Worm (Caenorhabditis elegans): ENCODE results near the gene Y44A6D.7.

Y44A6D.7 gene

ce11 chrV:20790011-20790410 is 24.5 kb upstream of the Y44A6D.7 start, which contains the start of gene Y44A6D.1:
Gene Y44A6D.1, minus strand, starts transcription at chrV:20790033.
- TF ChIP-seq K09A11.1 (tag; optimal IDR thresholded peaks at IDR 0.05; ENCODE audit: insufficient read depth) (no peak), ceh-2 (tag; optimal IDR thresholded peaks at IDR 0.05) (no peak), tbx-7 (tag; optimal IDR thresholded peaks at IDR 0.05) (no peak), ceh-34 (tag; optimal IDR thresholded peaks at IDR 0.05) (no peak), hlh-13 (GFP tag; optimal IDR thresholded peaks at IDR 0.05) (no peak), ceh-6 (GFP tag; optimal IDR thresholded peaks at IDR 0.05) (no peak), ceh-31 (tag; optimal IDR thresholded peaks at IDR 0.05) (no peak), T23F11.4 (GFP tag; optimal IDR thresholded peaks at IDR 0.05) (no peak), F13H6.1 (tag; optimal IDR thresholded peaks at IDR 0.05) (no peak), ceh-30 (tag; optimal IDR thresholded peaks at IDR 0.05) (no peak), fkh-10 (GFP tag; optimal IDR thresholded peaks at IDR 0.05) (no peak), che-1 (tag; optimal IDR thresholded peaks at IDR 0.05) (no peak), nhr-11 (tag; optimal IDR thresholded peaks at IDR 0.05) (no peak), sox-2 (GFP tag; IDR thresholded peaks at IDR 0.05) (no peak), ceh-45 (GFP tag; IDR thresholded peaks at IDR 0.05) (no peak), elt-2 (tag; optimal IDR thresholded peaks at IDR 0.05) (no peak)

- TF ChIP-seq hlh-30 (tag; optimal IDR thresholded peaks at IDR 0.05; ENCODE audit: insufficient read depth) (no peak), pqm-1 (tag; optimal IDR thresholded peaks at IDR 0.05) (no peak), odd-2 (tag; optimal IDR thresholded peaks at IDR 0.05) (no peak), zip-5 (tag; optimal IDR thresholded peaks at IDR 0.05) (no peak), tbx-2 (tag; optimal IDR thresholded peaks at IDR 0.05) (no peak)
These were observed 23.9 kb upstream of the Y44A6D.7 start for ce11 chrV:20790616-20791015.

DNA sequence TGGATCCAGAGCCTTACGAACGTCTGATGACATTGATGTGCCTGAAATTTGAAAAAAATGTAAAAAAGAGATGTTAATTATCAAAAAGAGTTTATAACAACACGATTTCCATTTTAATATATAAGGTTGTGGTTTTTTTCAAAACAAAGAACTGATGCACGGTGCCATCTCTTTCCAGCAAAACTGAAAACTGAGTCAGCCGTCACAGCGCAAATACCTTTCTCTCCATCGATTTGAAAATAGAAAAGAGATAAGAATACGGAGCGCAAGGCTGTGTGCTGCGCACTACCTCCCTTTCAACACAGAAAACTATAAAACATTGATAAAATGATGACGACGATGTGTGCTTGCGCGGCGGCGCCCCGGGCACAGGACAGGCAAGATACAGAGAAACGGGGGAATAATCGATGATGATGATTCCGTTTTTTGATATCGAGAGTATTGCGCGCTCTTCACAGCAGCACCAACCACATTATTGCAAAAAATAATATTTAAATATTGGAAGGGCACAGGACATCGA is 22.1 kb upstream of the Y44A6D.7 start, which contains the start of gene Y44A6D.3:
Y44A6D.3 (minus strand) TSS at position 51 of the 520 bp plus-strand sequence.
- no peak for TF ChIP-seq nfya-1 (tag; optimal IDR thresholded peaks at IDR 0.05)
- TF ChIP-seq npax-4 (tag; optimal IDR thresholded peaks at IDR 0.05), result no peak
- no peak for TF ChIP-seq ref-2 (tag; optimal IDR thresholded peaks at IDR 0.05)
- TF ChIP-seq lin-11 (tag; optimal IDR thresholded peaks at IDR 0.05), result no peak
- TF ChIP-seq ttx-3 (tag; optimal IDR thresholded peaks at IDR 0.05), result no peak
- no peak for TF ChIP-seq dve-1 (tag; optimal IDR thresholded peaks at IDR 0.05)
- no peak for TF ChIP-seq pax-1 (tag; optimal IDR thresholded peaks at IDR 0.05)
- no peak for TF ChIP-seq C38D4.7 (GFP tag; optimal IDR thresholded peaks at IDR 0.05)
- no peak for TF ChIP-seq ceh-9 (tag; optimal IDR thresholded peaks at IDR 0.05)
- no peak for TF ChIP-seq che-1 (tag; optimal IDR thresholded peaks at IDR 0.05)
- no peak for TF ChIP-seq unc-86 (tag; optimal IDR thresholded peaks at IDR 0.05)
- TF ChIP-seq mec-3 (tag; optimal IDR thresholded peaks at IDR 0.05; ENCODE audit: borderline replicate concordance), result no peak

- TF ChIP-seq ceh-18 (tag; optimal IDR thresholded peaks at IDR 0.05), result peak; percentile 92
- TF ChIP-seq unc-86 (tag; optimal IDR thresholded peaks at IDR 0.05), result no peak
- TF ChIP-seq syd-9 (tag; optimal IDR thresholded peaks at IDR 0.05), result peak; percentile 29
- TF ChIP-seq pat-9 (tag; optimal IDR thresholded peaks at IDR 0.05), result peak; percentile 45
- no peak for TF ChIP-seq pha-2 (tag; optimal IDR thresholded peaks at IDR 0.05)
- peak; percentile 62 for TF ChIP-seq rnt-1 (tag; optimal IDR thresholded peaks at IDR 0.05)
- TF ChIP-seq ceh-34 (tag; optimal IDR thresholded peaks at IDR 0.05), result peak; percentile 29
- TF ChIP-seq hlh-13 (GFP tag; optimal IDR thresholded peaks at IDR 0.05), result no peak
- peak; percentile 17 for TF ChIP-seq nfya-1 (tag; optimal IDR thresholded peaks at IDR 0.05)
These were observed 20.8 kb upstream of the Y44A6D.7 start for ce11 chrV:20793761-20794160.

All from whole organism, late embryonic.